Worm (Caenorhabditis elegans): ENCODE data around the gene dhp-2.

Gene dhp-2

DNA sequence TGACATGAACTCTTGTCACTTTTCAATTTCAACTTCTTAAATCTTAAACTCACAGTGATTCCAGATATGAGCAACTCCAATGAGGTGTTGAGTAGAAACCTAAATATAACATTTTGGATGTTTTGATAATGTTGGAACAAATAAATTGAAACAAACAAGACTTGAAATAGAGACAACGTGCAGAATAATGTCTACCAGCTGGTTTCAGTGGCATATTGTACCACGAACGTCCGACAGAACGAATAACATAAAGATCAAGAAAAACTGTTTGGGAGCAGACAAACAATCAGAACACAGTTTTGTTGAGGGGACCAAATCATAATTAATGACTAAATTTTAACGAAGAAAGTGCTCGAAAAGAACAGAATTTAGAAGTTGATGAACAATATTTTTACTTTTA lies 24.6 kb upstream of the dhp-2 start, which contains the start of gene gon-1:
gon-1 (minus strand) TSS at position 101 of the 400 bp plus-strand sequence.
- no peak for TF ChIP-seq B0310.2 (tag; optimal IDR thresholded peaks at IDR 0.05)
- no peak for TF ChIP-seq hmbx-1 (tag; optimal IDR thresholded peaks at IDR 0.05)
- TF ChIP-seq hnd-1 (tag; optimal IDR thresholded peaks at IDR 0.05) = no peak
- TF ChIP-seq ceh-36 (tag; optimal IDR thresholded peaks at IDR 0.05) = no peak
- no peak for TF ChIP-seq scrt-1 (GFP tag; IDR thresholded peaks at IDR 0.05)
- no peak for TF ChIP-seq tbx-37 (GFP tag; conservative IDR thresholded peaks at IDR 0.05)
- TF ChIP-seq ets-7 (tag; optimal IDR thresholded peaks at IDR 0.05) = no peak
- no peak for TF ChIP-seq F13C5.2 (tag; optimal IDR thresholded peaks at IDR 0.05)
- TF ChIP-seq tra-4 (tag; optimal IDR thresholded peaks at IDR 0.05) = no peak

- TF ChIP-seq sea-1 (GFP tag; conservative IDR thresholded peaks at IDR 0.05) = no peak
- TF ChIP-seq tbx-37 (GFP tag; conservative IDR thresholded peaks at IDR 0.05) = no peak
- TF ChIP-seq hmbx-1 (tag; optimal IDR thresholded peaks at IDR 0.05) = no peak
- no peak for TF ChIP-seq hmg-4 (GFP tag; optimal IDR thresholded peaks at IDR 0.05)
- TF ChIP-seq tbx-11 (GFP tag; IDR thresholded peaks at IDR 0.05) = no peak
- no peak for TF ChIP-seq tra-4 (tag; optimal IDR thresholded peaks at IDR 0.05)
- TF ChIP-seq aly-1 (tag; optimal IDR thresholded peaks at IDR 0.05) = no peak
- no peak for TF ChIP-seq ets-7 (tag; optimal IDR thresholded peaks at IDR 0.05)
- no peak for TF ChIP-seq ceh-13 (GFP tag; optimal IDR thresholded peaks at IDR 0.05)
- no peak for TF ChIP-seq pes-1 (GFP tag; IDR thresholded peaks at IDR 0.05)
- TF ChIP-seq ama-1 (optimal IDR thresholded peaks at IDR 0.05) = no peak
- TF ChIP-seq hnd-1 (tag; optimal IDR thresholded peaks at IDR 0.05) = no peak
- no peak for TF ChIP-seq flt-1 (GFP tag; IDR thresholded peaks at IDR 0.05)
- no peak for TF ChIP-seq scrt-1 (GFP tag; IDR thresholded peaks at IDR 0.05)
- no peak for TF ChIP-seq F13C5.2 (tag; optimal IDR thresholded peaks at IDR 0.05)
- no peak for TF ChIP-seq ceh-36 (tag; optimal IDR thresholded peaks at IDR 0.05)
- TF ChIP-seq B0310.2 (tag; optimal IDR thresholded peaks at IDR 0.05) = no peak
These were observed 14.0 kb upstream of the dhp-2 start, which contains the start of gene T13H10.2 for ce11 chrIV:9963945-9964344. T13H10.2 (plus strand) TSS chrIV:9964245.

ce11 chrIV:9969081-9969480 lies 8.8 kb upstream of the dhp-2 start, which contains the start of the genes kin-5 and C47E12.11:
kin-5 (minus strand) TSS chrIV:9969181.
C47E12.11 (plus strand) TSS chrIV:9969400.
- no peak for TF ChIP-seq ceh-13 (GFP tag; optimal IDR thresholded peaks at IDR 0.05)
- TF ChIP-seq hmbx-1 (tag; optimal IDR thresholded peaks at IDR 0.05) = no peak
- no peak for TF ChIP-seq F13C5.2 (tag; optimal IDR thresholded peaks at IDR 0.05)
- no peak for TF ChIP-seq hnd-1 (tag; optimal IDR thresholded peaks at IDR 0.05)
- TF ChIP-seq scrt-1 (GFP tag; IDR thresholded peaks at IDR 0.05) = no peak
- no peak for TF ChIP-seq tbx-37 (GFP tag; conservative IDR thresholded peaks at IDR 0.05)
- TF ChIP-seq B0310.2 (tag; optimal IDR thresholded peaks at IDR 0.05) = no peak
- TF ChIP-seq pes-1 (GFP tag; IDR thresholded peaks at IDR 0.05) = no peak
- TF ChIP-seq ceh-36 (tag; optimal IDR thresholded peaks at IDR 0.05) = no peak

DNA sequence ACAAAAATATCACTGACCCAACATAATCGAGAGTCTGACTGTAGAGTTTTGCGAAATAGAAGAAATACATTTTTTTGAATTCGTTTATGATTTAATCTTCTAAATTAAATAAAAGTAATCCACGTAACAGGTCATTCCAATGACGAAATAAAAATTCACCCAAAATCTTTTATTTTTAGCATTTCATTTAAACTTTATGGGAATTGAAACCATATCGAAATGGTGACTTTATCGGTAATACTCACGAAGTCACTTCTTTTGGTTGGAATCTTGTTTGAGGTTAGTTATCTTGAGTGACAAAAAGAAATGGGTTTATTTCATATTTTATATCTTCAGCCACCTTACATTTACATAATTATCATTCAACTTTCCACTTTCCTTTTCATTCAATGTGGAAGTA lies 5.3 kb upstream of the dhp-2 start, which contains the start of the genes C47E12.12 and C47E12.10:
C47E12.12 (minus strand) TSS at position 101 of the 400 bp plus-strand sequence.
C47E12.10 (plus strand) TSS at position 172 of the 400 bp plus-strand sequence.
- no peak for TF ChIP-seq aly-1 (tag; optimal IDR thresholded peaks at IDR 0.05)
- TF ChIP-seq F13C5.2 (tag; optimal IDR thresholded peaks at IDR 0.05) = no peak

DNA sequence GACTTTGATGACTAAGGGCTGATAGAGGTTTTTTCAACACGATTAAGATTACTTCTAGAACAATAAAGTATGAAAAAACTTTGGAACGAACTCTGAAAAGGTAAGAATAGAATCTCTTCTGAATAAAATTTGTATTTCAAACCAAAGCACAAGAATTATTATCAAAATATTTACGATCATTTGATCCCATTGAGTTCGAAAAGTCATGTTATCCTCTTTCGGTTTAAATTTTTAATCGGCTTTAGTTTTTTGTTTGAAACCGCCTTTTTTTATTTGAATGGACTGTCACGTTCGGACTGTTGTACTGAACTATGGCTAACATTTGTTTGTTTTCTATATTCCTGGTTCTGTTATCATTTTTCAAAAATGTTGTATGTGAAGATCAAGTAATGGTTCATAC lies 3.5 kb upstream of the dhp-2 start, which contains the start of gene C47E12.9:
C47E12.9 (plus strand) TSS at position 301 of the 400 bp plus-strand sequence.
- TF ChIP-seq hnd-1 (tag; optimal IDR thresholded peaks at IDR 0.05) (no peak), hmg-4 (GFP tag; optimal IDR thresholded peaks at IDR 0.05) (no peak), flt-1 (GFP tag; IDR thresholded peaks at IDR 0.05) (no peak), ama-1 (optimal IDR thresholded peaks at IDR 0.05) (no peak), hmbx-1 (tag; optimal IDR thresholded peaks at IDR 0.05) (no peak), ets-7 (tag; optimal IDR thresholded peaks at IDR 0.05) (no peak), B0310.2 (tag; optimal IDR thresholded peaks at IDR 0.05) (no peak), scrt-1 (GFP tag; IDR thresholded peaks at IDR 0.05) (no peak), aly-1 (tag; optimal IDR thresholded peaks at IDR 0.05) (no peak), ceh-13 (GFP tag; optimal IDR thresholded peaks at IDR 0.05) (no peak), tbx-37 (GFP tag; conservative IDR thresholded peaks at IDR 0.05) (no peak), ceh-36 (tag; optimal IDR thresholded peaks at IDR 0.05) (no peak), tbx-11 (GFP tag; IDR thresholded peaks at IDR 0.05) (no peak), pes-1 (GFP tag; IDR thresholded peaks at IDR 0.05) (no peak), tra-4 (tag; optimal IDR thresholded peaks at IDR 0.05) (no peak), sea-1 (GFP tag; conservative IDR thresholded peaks at IDR 0.05) (no peak), F13C5.2 (tag; optimal IDR thresholded peaks at IDR 0.05) (no peak)

ce11 chrIV:9976284-9976683 lies 1.6 kb upstream of the dhp-2 start, which contains the start of gene C47E12.14:
C47E12.14 (minus strand) TSS chrIV:9976384.
- TF ChIP-seq ceh-13 (GFP tag; optimal IDR thresholded peaks at IDR 0.05) (no peak), B0310.2 (tag; optimal IDR thresholded peaks at IDR 0.05) (no peak), hnd-1 (tag; optimal IDR thresholded peaks at IDR 0.05) (no peak), aly-1 (tag; optimal IDR thresholded peaks at IDR 0.05) (no peak), tra-4 (tag; optimal IDR thresholded peaks at IDR 0.05) (no peak), sea-1 (GFP tag; conservative IDR thresholded peaks at IDR 0.05) (no peak), tbx-37 (GFP tag; conservative IDR thresholded peaks at IDR 0.05) (no peak), tbx-11 (GFP tag; IDR thresholded peaks at IDR 0.05) (no peak), ets-7 (tag; optimal IDR thresholded peaks at IDR 0.05) (no peak), hmg-4 (GFP tag; optimal IDR thresholded peaks at IDR 0.05) (no peak), hmbx-1 (tag; optimal IDR thresholded peaks at IDR 0.05) (no peak), pes-1 (GFP tag; IDR thresholded peaks at IDR 0.05) (no peak)

DNA sequence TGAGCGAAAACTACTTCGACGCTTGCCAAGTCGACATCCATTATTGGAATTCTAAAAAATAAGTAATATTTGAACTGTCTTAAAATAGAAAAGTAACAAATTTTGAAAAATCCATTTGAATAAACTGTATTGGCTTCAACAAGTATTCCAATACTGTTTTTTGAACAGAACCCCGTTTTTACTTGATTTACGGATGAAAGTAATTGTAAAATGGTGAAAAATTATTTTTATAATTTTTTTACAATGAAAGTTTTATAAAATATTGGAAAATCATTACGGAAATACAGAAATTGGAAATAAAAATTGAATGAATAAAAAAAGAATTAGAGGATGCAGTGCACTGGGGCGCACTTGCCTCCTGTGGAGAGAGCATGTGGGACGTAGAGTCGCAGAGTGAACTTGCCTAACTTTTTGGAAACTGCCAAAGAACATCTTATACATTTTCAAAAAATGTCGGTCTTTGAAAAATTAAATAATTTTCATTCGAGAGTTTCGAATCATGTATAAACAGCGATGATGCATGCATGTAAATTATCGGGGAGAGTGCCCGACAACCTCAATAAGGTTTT lies 4.4 kb downstream of the dhp-2 start, which contains the start of gene rrp-1:
rrp-1 (minus strand) TSS at position 51 of the 569 bp plus-strand sequence.
- TF ChIP-seq hmbx-1 (tag; optimal IDR thresholded peaks at IDR 0.05) (no peak), tbx-11 (GFP tag; IDR thresholded peaks at IDR 0.05) (no peak), ceh-13 (GFP tag; optimal IDR thresholded peaks at IDR 0.05) (no peak), ama-1 (optimal IDR thresholded peaks at IDR 0.05) (no peak), tra-4 (tag; optimal IDR thresholded peaks at IDR 0.05) (no peak), aly-1 (tag; optimal IDR thresholded peaks at IDR 0.05) (no peak), pes-1 (GFP tag; IDR thresholded peaks at IDR 0.05) (no peak), F13C5.2 (tag; optimal IDR thresholded peaks at IDR 0.05) (no peak), hmg-4 (GFP tag; optimal IDR thresholded peaks at IDR 0.05) (no peak), flt-1 (GFP tag; IDR thresholded peaks at IDR 0.05) (no peak), B0310.2 (tag; optimal IDR thresholded peaks at IDR 0.05) (no peak), sea-1 (GFP tag; conservative IDR thresholded peaks at IDR 0.05) (no peak), tbx-37 (GFP tag; conservative IDR thresholded peaks at IDR 0.05) (no peak), ets-7 (tag; optimal IDR thresholded peaks at IDR 0.05) (no peak), hnd-1 (tag; optimal IDR thresholded peaks at IDR 0.05) (no peak), ceh-36 (tag; optimal IDR thresholded peaks at IDR 0.05) (no peak), scrt-1 (GFP tag; IDR thresholded peaks at IDR 0.05) (no peak)
